Worm (Caenorhabditis elegans) whole organism, dauer: ENCODE results near the gene csq-1.

Experiments used
- unc-62 ChIP-seq: sonication (generic microtip); optimal IDR thresholded peaks from 2 replicates; lab custom pipeline; 2017; ENCODE audit warnings: missing biosample characterization, missing genetic modification reagents, missing genetic modification characterization

csq-1 gene

DNA sequence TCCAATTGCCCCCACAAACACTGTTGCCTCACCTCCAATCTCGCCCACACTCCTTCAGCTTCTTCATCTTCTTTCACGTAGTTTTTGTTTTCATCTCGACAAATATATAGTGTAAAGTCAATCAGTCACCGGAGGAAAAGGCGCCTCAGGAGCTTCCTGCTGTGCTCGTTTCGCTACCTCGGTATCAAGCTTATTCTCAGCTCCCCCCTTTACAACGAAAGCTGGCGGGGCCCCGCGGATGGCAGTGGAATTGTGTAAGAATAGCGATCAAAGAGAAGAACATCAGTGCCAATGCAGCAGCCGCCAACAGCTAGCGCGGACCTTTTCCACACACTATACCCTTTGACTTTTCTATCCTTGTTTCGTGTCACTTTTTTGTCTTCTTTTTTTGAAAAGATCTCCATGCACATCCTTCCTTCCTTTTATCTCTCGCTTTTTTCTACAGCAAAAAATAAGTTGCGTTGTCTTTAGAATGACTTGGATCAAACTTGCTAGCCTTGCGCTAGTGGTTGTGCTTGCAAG is at the start of gene csq-1:
Gene csq-1, plus strand, starts transcription at position 472 of the 522 bp plus-strand sequence.
- no peak for TF ChIP-seq unc-62 (GFP tag; lab: Kevin White, UChicago)

ce11 chrX:14636157-14636556 is 48.5 kb upstream of the csq-1 start, which contains the start of gene F54E4.3:
F54E4.3 (minus strand) TSS chrX:14636421.
- TF ChIP-seq unc-62 (GFP tag; lab: Kevin White, UChicago) = no peak

DNA sequence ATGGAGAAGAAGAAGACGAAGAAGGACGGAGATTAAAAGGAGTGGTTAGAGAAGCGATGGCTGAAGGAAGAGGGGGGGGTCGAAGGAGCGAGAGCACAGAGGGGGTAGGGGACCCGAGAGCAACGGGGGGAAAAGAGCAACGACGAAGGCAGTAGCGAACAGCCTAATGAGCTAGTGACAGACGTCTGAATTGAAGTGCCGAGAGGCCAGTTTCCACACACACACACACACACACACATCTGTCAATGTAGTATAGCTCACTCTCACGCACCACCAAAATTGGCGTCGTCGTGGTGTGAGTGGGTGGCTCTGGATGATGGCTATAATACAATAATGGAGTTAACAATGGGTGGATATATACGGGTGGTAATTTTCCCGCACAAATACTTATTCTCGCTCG is 48.0 kb upstream of the csq-1 start:
- no peak for TF ChIP-seq unc-62 (GFP tag; lab: Kevin White, UChicago)

ce11 chrX:14637445-14637844 is 47.2 kb upstream of the csq-1 start:
- TF ChIP-seq unc-62 (GFP tag; lab: Kevin White, UChicago) = no peak

DNA sequence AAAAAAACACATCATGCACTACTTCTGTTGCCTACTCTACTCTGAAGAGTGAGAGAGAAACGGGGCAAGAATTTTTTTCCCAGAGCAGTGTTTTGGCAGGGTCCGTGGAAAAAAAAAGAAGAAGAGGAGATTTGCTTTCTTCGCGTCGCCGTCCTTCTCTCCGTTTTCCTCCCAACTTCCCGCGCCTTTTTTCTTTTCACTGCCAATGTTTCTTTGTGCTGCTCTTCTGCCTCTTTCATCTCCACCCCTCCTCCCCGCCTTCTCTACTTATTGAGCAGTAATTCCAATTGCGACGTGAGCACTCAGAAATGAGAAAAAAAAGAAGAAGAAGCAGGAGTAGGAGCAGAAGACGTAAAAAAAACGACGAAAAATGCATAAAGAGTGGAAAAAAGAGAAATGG is 44.7 kb upstream of the csq-1 start:
- TF ChIP-seq unc-62 (GFP tag; lab: Kevin White, UChicago) = no peak

DNA sequence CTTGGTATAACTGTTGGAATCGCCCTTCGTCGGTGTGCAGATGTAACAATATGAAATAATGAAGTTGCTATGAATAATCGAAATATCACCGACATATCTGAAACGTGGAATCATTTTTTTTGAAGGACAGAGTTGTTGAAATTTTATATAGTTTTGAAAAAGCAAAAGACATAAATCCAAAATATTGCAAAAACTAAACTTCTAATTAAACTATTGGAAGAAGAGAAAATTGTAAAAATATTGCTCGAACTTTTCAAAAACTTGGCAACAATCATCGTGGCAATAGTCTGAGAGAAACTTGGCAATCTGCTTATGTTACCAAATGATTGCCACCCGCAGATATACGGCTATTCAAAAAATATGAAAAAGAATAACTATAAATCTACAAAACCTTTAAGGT is 39.3 kb upstream of the csq-1 start, which contains the start of gene F54E4.4:
Gene F54E4.4, minus strand, starts transcription at position 101 of the 400 bp plus-strand sequence.
- TF ChIP-seq unc-62 (GFP tag; lab: Kevin White, UChicago) = no peak

DNA sequence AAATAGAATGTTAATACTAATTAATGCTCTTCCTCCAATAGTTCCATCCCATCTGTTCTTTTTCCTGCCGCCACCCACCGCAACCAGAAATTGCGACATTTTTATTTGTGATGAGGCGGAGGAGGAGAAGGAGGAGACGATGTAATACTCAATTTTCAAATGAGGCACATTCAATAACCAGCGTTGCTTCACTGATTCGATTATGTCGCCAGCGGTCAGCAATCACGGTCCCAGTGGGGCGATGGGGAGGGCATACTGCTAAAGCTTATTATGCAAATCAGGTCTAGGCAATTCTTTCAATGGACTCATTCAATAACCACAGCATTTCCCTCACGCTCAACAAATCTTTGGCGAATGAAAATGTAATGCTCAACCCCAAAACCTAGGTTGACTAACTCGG is 35.5 kb upstream of the csq-1 start:
- TF ChIP-seq unc-62 (GFP tag; lab: Kevin White, UChicago) = no peak

- TF ChIP-seq unc-62 (GFP tag; lab: Kevin White, UChicago) = no peak
These were observed 32.6 kb upstream of the csq-1 start for ce11 chrX:14652058-14652457.

DNA sequence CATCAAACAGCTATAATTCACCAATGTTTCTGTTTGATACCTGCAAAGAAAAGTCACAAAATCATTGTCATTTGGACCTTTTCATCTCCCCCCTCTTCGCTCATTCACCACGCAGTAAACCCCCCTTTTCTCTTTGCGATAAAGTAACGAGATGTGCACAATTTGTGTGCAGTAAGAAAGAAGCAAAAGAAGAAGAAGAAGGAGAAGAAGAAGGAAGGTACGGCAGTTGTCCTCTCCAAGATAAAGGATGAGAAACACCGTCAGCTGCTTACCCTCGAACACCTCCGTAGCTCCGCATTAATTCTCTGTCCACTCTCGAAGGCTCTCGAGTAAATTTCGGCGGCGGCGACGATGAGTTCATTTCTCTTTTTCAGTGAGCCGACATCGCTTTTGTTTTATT is 31.2 kb upstream of the csq-1 start:
- TF ChIP-seq unc-62 (GFP tag; lab: Kevin White, UChicago) = no peak

DNA sequence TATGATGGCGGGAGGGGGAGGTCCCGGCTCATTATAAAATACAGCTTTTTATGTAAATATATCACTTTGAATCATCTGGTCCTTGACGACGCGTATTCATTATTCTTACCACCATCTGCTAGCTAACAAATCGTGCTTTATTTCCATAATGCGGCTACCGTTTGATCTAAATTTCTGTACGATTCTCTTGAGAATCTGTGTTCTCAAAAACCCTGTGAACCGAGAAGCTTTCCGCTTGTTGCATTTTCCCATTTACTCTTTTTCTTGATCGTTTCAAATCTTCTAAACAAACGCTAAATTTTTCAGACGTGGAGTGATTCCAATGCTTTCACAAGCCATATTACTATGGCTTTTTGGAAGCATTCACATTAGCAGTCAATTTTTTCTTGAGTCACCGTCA is 30.0 kb upstream of the csq-1 start, which contains the start of gene syg-2:
Gene syg-2, plus strand, starts transcription at position 301 of the 400 bp plus-strand sequence.
- no peak for TF ChIP-seq unc-62 (GFP tag; lab: Kevin White, UChicago)

- no peak for TF ChIP-seq unc-62 (GFP tag; lab: Kevin White, UChicago)
These were observed 27.2 kb upstream of the csq-1 start for ce11 chrX:14657445-14657844.

DNA sequence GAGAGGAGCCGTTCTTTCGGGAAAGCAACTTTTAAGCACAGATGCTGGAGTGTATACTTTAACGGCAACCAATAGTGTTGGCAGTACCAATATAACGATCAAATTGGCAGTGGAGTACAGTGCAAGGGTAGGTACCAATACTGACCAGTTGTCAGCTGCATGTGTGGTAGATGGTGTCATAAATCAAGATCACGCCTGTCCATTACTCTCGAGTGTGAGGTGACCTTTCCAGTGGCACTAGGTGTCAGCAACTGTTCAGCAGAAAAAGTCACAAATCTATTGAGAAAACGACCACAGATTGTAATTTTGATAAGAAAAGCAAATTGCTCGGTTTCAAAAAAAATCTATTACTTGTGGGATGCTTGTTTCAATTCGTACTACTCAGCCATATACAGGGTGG is 25.2 kb upstream of the csq-1 start:
- TF ChIP-seq unc-62 (GFP tag; lab: Kevin White, UChicago) = no peak

DNA sequence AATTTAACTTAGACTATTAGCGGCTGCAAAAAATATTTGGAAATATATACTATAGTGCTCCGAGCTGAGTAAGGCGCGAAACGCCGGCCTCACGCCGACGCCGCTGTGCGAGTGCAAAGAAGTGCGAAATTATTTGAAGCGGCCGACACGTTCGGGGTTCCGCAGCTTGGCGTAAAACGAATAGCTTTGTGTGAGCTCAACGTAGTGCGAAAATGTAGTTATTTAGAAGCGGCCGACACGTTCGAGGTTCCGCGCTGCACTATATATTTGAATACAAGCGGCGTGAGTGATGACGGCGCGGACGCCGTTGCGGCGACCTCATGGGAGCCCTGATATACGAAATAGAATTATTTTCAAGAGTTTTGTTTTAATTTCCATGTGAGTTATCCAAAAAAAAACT is 22.8 kb upstream of the csq-1 start:
- no peak for TF ChIP-seq unc-62 (GFP tag; lab: Kevin White, UChicago)

ce11 chrX:14662460-14662859 is 22.2 kb upstream of the csq-1 start:
- TF ChIP-seq unc-62 (GFP tag; lab: Kevin White, UChicago) = no peak

DNA sequence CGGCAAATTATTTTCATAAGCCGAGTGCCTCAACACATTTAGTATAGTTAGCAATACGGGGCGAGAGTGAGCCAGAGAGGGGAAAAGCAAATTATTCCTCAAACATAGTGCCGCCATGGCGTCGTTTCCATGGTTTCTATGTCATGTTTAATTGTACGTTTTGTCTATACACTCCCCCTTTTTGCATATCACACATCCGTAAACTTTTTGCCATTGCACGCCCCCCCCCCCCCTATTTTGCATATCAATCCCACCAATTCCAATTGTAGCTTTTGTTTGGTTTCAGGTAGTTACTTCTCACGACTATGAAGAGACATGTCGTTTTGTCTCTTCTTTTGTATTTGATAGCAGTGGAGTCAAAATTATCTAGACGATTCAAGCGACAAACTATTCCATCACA is 20.6 kb upstream of the csq-1 start, which contains the start of gene C26G2.2:
Gene C26G2.2, plus strand, starts transcription at position 301 of the 400 bp plus-strand sequence.
- no peak for TF ChIP-seq unc-62 (GFP tag; lab: Kevin White, UChicago)

DNA sequence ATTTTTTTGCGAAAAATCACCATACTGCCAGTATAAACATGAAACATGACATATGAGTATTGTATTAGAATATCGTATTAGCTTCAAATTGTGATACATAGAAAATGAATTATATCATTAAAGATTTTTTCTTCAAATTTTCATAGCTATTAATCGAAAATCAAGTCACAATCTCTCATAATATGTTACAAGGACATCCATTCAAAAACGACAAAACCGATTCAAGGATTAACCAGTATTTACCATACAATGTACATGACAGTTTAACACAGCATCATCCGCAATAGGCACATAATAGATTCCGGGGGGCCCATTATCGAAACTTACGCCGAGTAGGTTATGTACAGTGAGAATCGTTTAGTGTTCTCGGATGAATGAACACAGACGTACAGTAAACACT is 13.4 kb upstream of the csq-1 start:
- TF ChIP-seq unc-62 (GFP tag; lab: Kevin White, UChicago) = no peak

ce11 chrX:14674028-14674427 is 10.6 kb upstream of the csq-1 start, which contains the start of gene slt-1:
slt-1 (plus strand) TSS chrX:14674328.
- TF ChIP-seq unc-62 (GFP tag; lab: Kevin White, UChicago) = no peak
